Fruit fly (Drosophila melanogaster): Measurements from ENCODE around the gene CG14712.

DNA sequence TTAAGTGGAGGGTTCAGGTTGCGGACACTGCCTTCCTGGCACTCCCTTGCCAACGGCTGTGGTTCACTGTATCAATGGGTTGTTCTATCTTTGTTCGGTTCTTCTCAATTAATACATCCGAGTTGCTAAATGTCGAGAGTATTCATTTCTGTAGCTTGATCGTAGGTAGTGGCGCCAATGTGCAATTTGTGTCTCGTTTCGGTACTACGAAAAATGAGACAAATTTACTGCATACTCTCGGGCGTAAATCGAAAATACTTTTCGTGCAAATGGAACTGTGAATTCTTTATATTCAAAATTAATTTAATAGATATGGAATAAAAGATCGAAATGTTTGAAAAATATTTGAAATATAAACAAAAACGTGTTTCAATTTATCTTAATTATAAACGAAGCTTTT lies 36.9 kb downstream of the CG14712 start:
- no peak for TF ChIP-seq CG17186 (GFP tag; optimal IDR thresholded peaks at IDR 0.05)
- TF ChIP-seq lov (optimal IDR thresholded peaks at IDR 0.05) = no peak
- no peak for TF ChIP-seq lov (GFP tag; IDR thresholded peaks at IDR 0.05)
- no peak for TF ChIP-seq Lpt (GFP tag; optimal IDR thresholded peaks at IDR 0.05)
- TF ChIP-seq psq (GFP tag; optimal IDR thresholded peaks at IDR 0.05) = no peak
- no peak for TF ChIP-seq CG16779 (GFP tag; IDR thresholded peaks at IDR 0.05)
- no peak for TF ChIP-seq luna (GFP tag; optimal IDR thresholded peaks at IDR 0.05)

Data from whole organism, embryonic.